Worm (Caenorhabditis elegans) whole organism, young adult: ENCODE results near the gene T05A10.6.

Experiments
- F49E8.2 ChIP-seq: sonication (generic microtip); optimal IDR thresholded peaks from 3 replicates; lab custom pipeline; 2017; ENCODE audit warnings: missing genetic modification characterization, mild to moderate bottlenecking, missing compliant biosample characterization, antibody characterized with exemption, moderate library complexity; ENCODE audit not compliant: insufficient read depth
- ZK185.1 ChIP-seq: sonication (generic microtip); optimal IDR thresholded peaks from 2 replicates; lab custom pipeline; 2016; ENCODE audit warnings: mild to moderate bottlenecking, missing genetic modification characterization, missing compliant biosample characterization; ENCODE audit not compliant: poor library complexity, severe bottlenecking
- ceh-100 ChIP-seq: fragments of 200-800 bp; sonication (Bioruptor generic); IDR thresholded peaks from 2 replicates; pipeline ENCODE4 v1.3.6; 2022; ENCODE audit warnings: missing genetic modification reagents, missing genetic modification characterization, missing compliant biosample characterization
- ets-4 ChIP-seq: fragments of 200-800 bp; sonication (Bioruptor generic); optimal IDR thresholded peaks from 2 replicates; lab custom pipeline; 2018; ENCODE audit warnings: mild to moderate bottlenecking, missing genetic modification characterization, missing compliant biosample characterization
- hmg-1.2 ChIP-seq: fragments of 200-800 bp; sonication (Bioruptor generic); IDR thresholded peaks from 2 replicates; pipeline ENCODE4 v1.3.6; 2022; ENCODE audit warnings: missing genetic modification reagents, missing genetic modification characterization, missing compliant biosample characterization
- lag-1 ChIP-seq: fragments of 200-800 bp; sonication (Bioruptor generic); IDR thresholded peaks from 2 replicates; pipeline ENCODE4 v1.3.6; 2022; ENCODE audit warnings: missing genetic modification reagents, missing genetic modification characterization, missing compliant biosample characterization
- lin-26 ChIP-seq: fragments of 200-800 bp; sonication (Bioruptor generic); IDR thresholded peaks from 2 replicates; pipeline ENCODE4 v1.3.6; 2022; ENCODE audit warnings: missing genetic modification reagents, missing genetic modification characterization, missing compliant biosample characterization
- lsl-1 ChIP-seq: fragments of 200-800 bp; sonication (Bioruptor generic); optimal IDR thresholded peaks from 2 replicates; lab custom pipeline; 2018; ENCODE audit warnings: mild to moderate bottlenecking, missing genetic modification characterization, moderate library complexity, missing compliant biosample characterization
- nfya-1 ChIP-seq: sonication (generic microtip); optimal IDR thresholded peaks from 2 replicates; lab custom pipeline; 2017; ENCODE audit warnings: antibody characterized with exemption, missing compliant biosample characterization, missing genetic modification characterization, borderline replicate concordance; ENCODE audit not compliant: insufficient read depth
- unc-62 ChIP-seq: fragments of 150-350 bp; optimal IDR thresholded peaks from 2 replicates; lab custom pipeline; 2014; ENCODE audit warnings: missing biosample characterization, missing genetic modification reagents, missing genetic modification characterization

DNA sequence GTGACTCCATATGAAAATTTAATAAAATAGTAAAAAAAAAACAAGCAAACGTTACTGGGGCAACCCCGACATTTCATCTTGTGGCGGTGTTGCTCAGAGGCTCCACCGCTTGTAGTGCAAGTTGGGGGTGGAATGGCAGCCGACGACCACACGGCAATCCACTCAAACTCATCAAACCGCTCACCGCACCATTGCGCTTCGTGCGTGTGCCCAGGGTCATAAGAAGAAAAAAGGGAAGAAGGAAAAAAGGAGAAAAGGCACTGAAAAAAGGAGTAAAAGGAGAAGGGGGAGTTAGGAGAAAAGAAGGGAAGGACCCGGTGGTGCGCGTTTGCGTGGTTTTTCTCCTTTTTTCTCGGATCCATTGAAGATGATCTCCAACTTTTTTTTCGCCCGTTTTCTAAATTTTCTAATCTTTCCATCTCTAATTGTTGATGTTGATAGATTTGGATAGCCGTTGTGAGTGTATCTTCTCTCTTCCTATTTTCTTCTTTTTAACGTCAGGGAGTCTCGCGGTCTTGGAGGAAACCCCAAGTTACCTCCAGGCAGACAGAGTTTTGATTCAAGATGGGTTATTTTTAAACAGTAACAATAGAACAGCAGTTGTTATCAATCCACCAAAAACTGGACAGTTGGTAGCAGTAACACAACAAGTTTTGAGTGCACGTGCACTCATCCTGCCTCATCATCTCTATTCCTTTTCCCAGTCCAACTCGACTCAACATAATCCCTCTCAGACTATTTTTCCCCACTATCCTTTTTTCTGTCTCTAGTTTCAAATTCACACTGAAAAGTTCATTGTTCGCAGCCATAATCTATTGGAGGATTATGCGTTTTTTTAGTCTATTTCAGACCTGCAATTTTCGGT, 26.0 kb downstream of the T05A10.6 start:
- TF ChIP-seq lag-1 (GFP tag; lab: Robert Waterston, UW) (no peak), ZK185.1 (tag; lab: Kevin White, UChicago) (peak; percentile 48), hmg-1.2 (no peak; the same call in 1 of the 2 replicates), ets-4 (GFP tag; lab: Kevin White, UChicago) (no peak), lin-26 (0 out of 2 replicates have a peak, but pooled peaks have one; percentile 14), F49E8.2 (no peak), lsl-1 (no peak), nfya-1 (tag; lab: Kevin White, UChicago) (no peak), unc-62 (GFP tag; lab: Kevin White, UChicago) (no peak), ceh-100 (no peak)
